Worm (Caenorhabditis elegans): ENCODE measurements around the gene fbxa-147.

DNA sequence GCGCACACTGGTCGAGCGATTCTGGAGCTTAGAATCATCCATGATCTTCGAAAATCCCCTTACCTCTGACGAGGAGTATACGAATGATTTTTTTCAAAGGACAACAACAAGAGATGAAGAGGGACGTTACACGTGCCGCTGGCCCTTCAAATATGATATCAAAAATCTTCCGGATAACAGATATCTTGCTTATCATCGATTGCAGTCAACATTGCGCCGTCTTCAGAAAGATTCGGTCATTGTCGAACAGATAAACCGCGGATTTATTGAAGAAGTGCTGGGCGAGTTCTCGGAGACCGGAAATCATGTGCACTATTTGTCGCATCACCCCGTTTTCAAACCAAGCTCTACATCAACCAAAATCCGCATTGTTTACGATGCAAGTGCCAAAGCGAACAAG is 46.3 kb downstream of the fbxa-147 start:
- no peak for TF ChIP-seq zag-1 (tag; optimal IDR thresholded peaks at IDR 0.05)
- TF ChIP-seq ama-1 (optimal IDR thresholded peaks at IDR 0.05): no peak
- TF ChIP-seq alr-1 (tag; optimal IDR thresholded peaks at IDR 0.05): no peak
